Worm (Caenorhabditis elegans): ENCODE results near the gene grl-14.
A peak's percentile ranks its signal among the peaks of the same experiment; 100 is the strongest.

Gene grl-14

DNA sequence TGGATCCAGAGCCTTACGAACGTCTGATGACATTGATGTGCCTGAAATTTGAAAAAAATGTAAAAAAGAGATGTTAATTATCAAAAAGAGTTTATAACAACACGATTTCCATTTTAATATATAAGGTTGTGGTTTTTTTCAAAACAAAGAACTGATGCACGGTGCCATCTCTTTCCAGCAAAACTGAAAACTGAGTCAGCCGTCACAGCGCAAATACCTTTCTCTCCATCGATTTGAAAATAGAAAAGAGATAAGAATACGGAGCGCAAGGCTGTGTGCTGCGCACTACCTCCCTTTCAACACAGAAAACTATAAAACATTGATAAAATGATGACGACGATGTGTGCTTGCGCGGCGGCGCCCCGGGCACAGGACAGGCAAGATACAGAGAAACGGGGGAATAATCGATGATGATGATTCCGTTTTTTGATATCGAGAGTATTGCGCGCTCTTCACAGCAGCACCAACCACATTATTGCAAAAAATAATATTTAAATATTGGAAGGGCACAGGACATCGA, 32.9 kb upstream of the grl-14 start, which contains the start of gene Y44A6D.3:
Gene Y44A6D.3 (minus strand): TSS at position 51 of the 520 bp plus-strand sequence.
- TF ChIP-seq lin-35 (GFP tag; optimal IDR thresholded peaks at IDR 0.05) (peak in 1 of 2 experiments; percentile 10), snu-23 (GFP tag; optimal IDR thresholded peaks at IDR 0.05) (no peak), sox-4 (tag; optimal IDR thresholded peaks at IDR 0.05) (no peak), dsc-1 (tag; optimal IDR thresholded peaks at IDR 0.05) (peak; percentile 19), efl-1 (optimal IDR thresholded peaks at IDR 0.05) (no peak), efl-1 (GFP tag; optimal IDR thresholded peaks at IDR 0.05 in 1 of 2) (peak in 1 of 2 experiments; percentile 68), elt-2 (tag; optimal IDR thresholded peaks at IDR 0.05) (peak; percentile 46)

DNA sequence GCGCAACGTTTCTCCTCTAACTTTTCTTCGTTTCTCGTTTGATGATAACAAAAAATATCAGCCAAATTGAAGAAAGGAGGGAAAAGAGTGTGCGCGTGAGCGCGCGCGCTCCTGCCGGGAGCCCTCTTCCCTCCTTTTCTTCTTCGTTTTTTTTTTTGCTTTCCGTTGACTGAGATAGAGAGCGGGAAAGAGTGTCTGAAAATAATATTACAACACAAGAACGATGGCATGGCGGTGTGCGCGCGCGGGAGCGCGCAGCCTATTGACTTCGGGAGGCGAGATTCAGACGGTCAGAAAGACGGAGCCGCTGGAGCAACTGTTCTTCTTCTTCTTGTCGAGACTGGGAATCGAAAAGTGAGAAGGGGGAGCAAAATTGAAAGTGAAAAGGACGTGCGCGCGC, 31.6 kb upstream of the grl-14 start:
- TF ChIP-seq mep-1 (tag; optimal IDR thresholded peaks at IDR 0.05) (peak; percentile 46), egl-13 (tag; optimal IDR thresholded peaks at IDR 0.05) (no peak), nhr-71 (tag; optimal IDR thresholded peaks at IDR 0.05) (peak; percentile 55), unc-30 (tag; optimal IDR thresholded peaks at IDR 0.05) (no peak), mdl-1 (tag; optimal IDR thresholded peaks at IDR 0.05) (peak in 1 of 2 experiments; percentile 19), skn-1 (tag; optimal IDR thresholded peaks at IDR 0.05) (no peak), dsc-1 (tag; optimal IDR thresholded peaks at IDR 0.05) (peak; percentile 62), vab-15 (tag; optimal IDR thresholded peaks at IDR 0.05) (no peak), unc-130 (tag; optimal IDR thresholded peaks at IDR 0.05) (peak; percentile 29), unc-98 (GFP tag; IDR thresholded peaks at IDR 0.05) (peak; percentile 6; the same call in 1 of the 2 replicates), nhr-47 (tag; optimal IDR thresholded peaks at IDR 0.05) (no peak), swsn-7 (tag; optimal IDR thresholded peaks at IDR 0.05) (peak; percentile 8), hpl-2 (GFP tag; optimal IDR thresholded peaks at IDR 0.05) (no peak), pag-3 (tag; optimal IDR thresholded peaks at IDR 0.05; ENCODE audit: borderline replicate concordance, insufficient read depth) (peak; percentile 91), lin-35 (GFP tag; optimal IDR thresholded peaks at IDR 0.05) (peak in 1 of 2 experiments; percentile 8), lin-14 (GFP tag; optimal IDR thresholded peaks at IDR 0.05) (peak; percentile 87), rnt-1 (tag; optimal IDR thresholded peaks at IDR 0.05) (peak; percentile 61), nhr-19 (GFP tag; conservative IDR thresholded peaks at IDR 0.05) (peak; percentile 38), nhr-20 (tag; optimal IDR thresholded peaks at IDR 0.05) (peak; percentile 22), C04F5.9 (tag; optimal IDR thresholded peaks at IDR 0.05) (no peak), efl-1 (optimal IDR thresholded peaks at IDR 0.05) (peak in 1 of 2 experiments; percentile 3), efl-1 (GFP tag; optimal IDR thresholded peaks at IDR 0.05 in 1 of 2) (no peak), lsy-2 (tag; optimal IDR thresholded peaks at IDR 0.05) (peak in 1 of 2 experiments; percentile 48), snu-23 (GFP tag; optimal IDR thresholded peaks at IDR 0.05) (peak; percentile 52)

DNA sequence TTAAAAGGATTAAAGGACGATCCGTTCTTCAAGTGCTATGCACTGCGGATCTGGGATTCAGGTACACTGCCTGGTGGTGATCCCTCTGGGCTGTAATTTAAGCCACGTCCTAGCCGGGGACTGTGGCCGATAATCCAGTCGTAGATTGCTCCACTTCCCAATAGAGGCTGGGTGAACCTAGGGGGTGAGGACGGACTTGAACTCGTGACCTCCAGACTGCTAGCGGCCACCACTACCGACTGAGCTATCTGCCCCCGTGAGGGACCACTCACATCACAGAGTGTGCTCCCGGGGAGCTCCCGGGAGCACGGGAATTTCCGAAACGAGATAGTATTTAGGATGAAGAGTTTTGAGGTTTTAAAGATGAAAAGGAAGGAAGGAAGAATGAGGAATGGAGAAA, 30.0 kb upstream of the grl-14 start:
- peak; percentile 39 for TF ChIP-seq nhr-19 (GFP tag; conservative IDR thresholded peaks at IDR 0.05)
- TF ChIP-seq rnt-1 (tag; optimal IDR thresholded peaks at IDR 0.05) = peak; percentile 20

DNA sequence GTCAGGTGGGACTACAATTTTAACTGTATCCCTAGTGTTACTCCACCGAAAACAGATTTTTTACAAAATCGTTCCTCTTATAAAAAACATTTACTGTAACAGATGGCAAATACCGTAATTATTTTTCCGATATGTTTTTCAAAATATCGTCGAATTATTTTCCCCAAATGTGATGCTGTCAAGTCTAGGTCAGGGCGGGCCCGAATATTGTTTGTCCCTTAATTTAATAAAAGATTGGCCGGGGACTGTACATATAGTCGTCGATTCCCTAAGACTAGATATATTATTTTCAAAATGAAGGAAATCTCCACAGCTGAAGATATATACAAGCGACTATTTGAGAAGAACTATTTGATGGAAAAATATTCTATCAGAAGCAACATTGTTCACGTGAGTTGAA, 27.4 kb upstream of the grl-14 start, which contains the start of gene sdf-9:
Gene sdf-9 (plus strand): TSS at position 301 of the 400 bp plus-strand sequence.
- no peak for TF ChIP-seq sptf-1 (tag; optimal IDR thresholded peaks at IDR 0.05)
- TF ChIP-seq C34B4.2 (tag; optimal IDR thresholded peaks at IDR 0.05) = no peak
- no peak for TF ChIP-seq nhr-90 (tag; optimal IDR thresholded peaks at IDR 0.05; ENCODE audit: poor library complexity)
- peak; percentile 26 for TF ChIP-seq ceh-8 (GFP tag; optimal IDR thresholded peaks at IDR 0.05)

DNA sequence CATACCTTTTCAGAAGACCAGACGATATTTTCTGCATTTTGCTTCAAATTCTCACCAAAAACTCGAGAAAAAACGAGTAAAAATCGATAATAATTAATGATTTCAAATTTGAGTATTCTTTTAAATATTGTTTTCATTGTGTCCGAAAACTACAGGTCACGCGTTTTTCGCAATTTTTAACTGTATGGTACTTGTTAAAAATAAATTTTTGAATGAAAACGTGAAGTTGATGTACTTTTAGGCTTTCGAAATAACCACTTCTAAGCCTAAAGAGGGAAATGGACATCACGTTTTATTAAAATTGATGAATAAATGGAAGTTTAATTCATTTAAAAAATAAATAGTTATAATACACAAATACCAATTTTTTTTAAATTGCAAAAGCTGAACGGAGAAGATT, 22.5 kb upstream of the grl-14 start, which contains the start of gene Y44A6D.5:
Gene Y44A6D.5 (minus strand): TSS at position 101 of the 400 bp plus-strand sequence.
- TF ChIP-seq xbp-1 (tag; optimal IDR thresholded peaks at IDR 0.05) = no peak
- no peak for TF ChIP-seq efl-1 (optimal IDR thresholded peaks at IDR 0.05)
- TF ChIP-seq efl-1 (GFP tag; optimal IDR thresholded peaks at IDR 0.05 in 1 of 2) = peak in 1 of 2 experiments; percentile 66
- TF ChIP-seq snpc-4 (tag; optimal IDR thresholded peaks at IDR 0.05) = no peak
- no peak for TF ChIP-seq mdl-1 (tag; optimal IDR thresholded peaks at IDR 0.05)
- no peak for TF ChIP-seq unc-30 (tag; optimal IDR thresholded peaks at IDR 0.05)

Data from whole organism, L1 larva.